Fruit fly (Drosophila melanogaster): ENCODE measurements around the gene CG11975.

- TF ChIP-seq svp (GFP tag) (no peak), CG11762 (GFP tag; optimal IDR thresholded peaks at IDR 0.05; ENCODE audit: insufficient read depth) (no peak), eg (GFP tag; IDR thresholded peaks at IDR 0.05) (peak; percentile 58; the same call in 2 of the 3 replicates)
Measured at dm6 chr3R:8980776-8981165, 12.3 kb upstream of the CG11975 start, which contains the start of gene CAHbeta.

Data from whole organism, prepupa.